Fruit fly (Drosophila melanogaster) whole organism, wandering third instar larva: ENCODE data around the gene Cypl.

Experiments
- Abd-B ChIP-seq: fragments of >200 bp; optimal IDR thresholded peaks from 2 replicates; lab custom pipeline; 2017; ENCODE audit warnings: missing biosample characterization, missing genetic modification characterization
- CG32264 ChIP-seq: fragments of 200-800 bp; sonication (Bioruptor generic); optimal IDR thresholded peaks from 2 replicates; lab custom pipeline; 2016; ENCODE audit warnings: missing biosample characterization, missing genetic modification characterization
- CG9705 ChIP-seq: fragments of 200-800 bp; sonication (Bioruptor generic); optimal IDR thresholded peaks from 2 replicates; lab custom pipeline; 2018; ENCODE audit warnings: missing biosample characterization, mild to moderate bottlenecking, missing genetic modification characterization
- CrebA ChIP-seq: fragments of 200-800 bp; sonication (Bioruptor generic); optimal IDR thresholded peaks from 2 replicates; lab custom pipeline; 2016; ENCODE audit warnings: missing biosample characterization, mild to moderate bottlenecking, missing genetic modification characterization, borderline replicate concordance
- Dfd ChIP-seq: fragments of >200 bp; optimal IDR thresholded peaks from 2 replicates; lab custom pipeline; 2017; ENCODE audit warnings: missing biosample characterization, missing genetic modification characterization
- Dif ChIP-seq: fragments of 200-275, 200-300 bp; sonication (Bioruptor generic); optimal IDR thresholded peaks from 2 replicates; lab custom pipeline; 2018; ENCODE audit warnings: missing biosample characterization, missing genetic modification characterization; ENCODE audit not compliant: partially characterized antibody
- GATAd ChIP-seq: sonication (Bioruptor generic); optimal IDR thresholded peaks from 2 replicates; lab custom pipeline; 2016; ENCODE audit warnings: missing biosample characterization, missing genetic modification characterization
- HLH106 ChIP-seq: fragments of 200-800 bp; optimal IDR thresholded peaks from 3 replicates; lab custom pipeline; 2019; ENCODE audit warnings: missing biosample characterization, mild to moderate bottlenecking, missing genetic modification characterization, moderate library complexity
- Hnf4 ChIP-seq: fragments of 200-800 bp; sonication (Bioruptor generic); optimal IDR thresholded peaks from 2 replicates; lab custom pipeline; 2016; ENCODE audit warnings: missing biosample characterization, mild to moderate bottlenecking, missing genetic modification characterization
- Hr78 ChIP-seq: fragments of >200 bp; optimal IDR thresholded peaks from 2 replicates; lab custom pipeline; 2017; ENCODE audit warnings: missing biosample characterization, missing genetic modification characterization
- Hr83 ChIP-seq: fragments of 200-300 bp; sonication (Bioruptor generic); optimal IDR thresholded peaks from 2 replicates; lab custom pipeline; 2016; ENCODE audit warnings: missing biosample characterization, mild to moderate bottlenecking, missing genetic modification characterization, moderate library complexity; ENCODE audit not compliant: poor library complexity, severe bottlenecking
- Jra ChIP-seq: sonication (Bioruptor generic); optimal IDR thresholded peaks from 2 replicates; lab custom pipeline; 2016; ENCODE audit warnings: missing biosample characterization, missing genetic modification characterization
- Mio ChIP-seq: sonication (Bioruptor generic); optimal IDR thresholded peaks from 2 replicates; lab custom pipeline; 2016; ENCODE audit warnings: missing biosample characterization, missing genetic modification characterization
- Myc ChIP-seq: fragments of >200 bp; optimal IDR thresholded peaks from 2 replicates; lab custom pipeline; 2017
- N ChIP-seq: fragments of >200 bp; optimal IDR thresholded peaks from 2 replicates; lab custom pipeline; 2018; ENCODE audit warnings: missing biosample characterization, missing external identifiers, missing genetic modification characterization
- OdsH ChIP-seq: fragments of 200-800 bp; sonication (Bioruptor generic); optimal IDR thresholded peaks from 2 replicates; lab custom pipeline; 2016; ENCODE audit warnings: missing biosample characterization, mild to moderate bottlenecking, missing genetic modification characterization
- Rel ChIP-seq, 2 experiments: fragments of 200-800 bp; sonication (Bioruptor generic) in 1 of 2; optimal IDR thresholded peaks; 2 replicates in 1 of 2; 3 replicates in 1 of 2; lab custom pipeline; 2016 to 2019; ENCODE audit warnings: mild to moderate bottlenecking in 2 of 2, missing biosample characterization in 2 of 2, missing genetic modification characterization in 2 of 2, moderate library complexity in 1 of 2
- Sp1 ChIP-seq: fragments of 200-800 bp; sonication (Bioruptor generic); optimal IDR thresholded peaks from 3 replicates; lab custom pipeline; 2019; ENCODE audit warnings: missing biosample characterization, mild to moderate bottlenecking, missing genetic modification characterization, moderate library complexity
- Vsx2 ChIP-seq: fragments of 200-300, 225-300 bp; sonication (Bioruptor generic); optimal IDR thresholded peaks from 2 replicates; lab custom pipeline; 2018; ENCODE audit warnings: missing biosample characterization, missing genetic modification characterization; ENCODE audit not compliant: partially characterized antibody
- br ChIP-seq: fragments of 200-800 bp; sonication (Bioruptor generic); optimal IDR thresholded peaks from 2 replicates; lab custom pipeline; 2016; ENCODE audit warnings: missing biosample characterization, missing genetic modification characterization
- brk ChIP-seq: fragments of 200-800 bp; sonication (Bioruptor generic); optimal IDR thresholded peaks from 2 replicates; lab custom pipeline; 2016; ENCODE audit warnings: missing biosample characterization, mild to moderate bottlenecking, missing genetic modification characterization
- dl ChIP-seq, 2 experiments: fragments of 175-275, 200-275 bp in 1 of 2; fragments of 200-275 bp in 1 of 2; sonication (Bioruptor generic); optimal IDR thresholded peaks; lab custom pipeline; 2018; ENCODE audit warnings: mild to moderate bottlenecking in 2 of 2, missing biosample characterization in 2 of 2, missing genetic modification characterization in 2 of 2, moderate library complexity in 2 of 2; ENCODE audit not compliant: partially characterized antibody in 2 of 2, insufficient read depth in 1 of 2
- dmrt93B ChIP-seq: fragments of 200-800 bp; sonication (Bioruptor generic); optimal IDR thresholded peaks from 2 replicates; lab custom pipeline; 2018; ENCODE audit warnings: missing biosample characterization, mild to moderate bottlenecking, missing genetic modification characterization
- dsf ChIP-seq: sonication (Bioruptor generic); optimal IDR thresholded peaks from 2 replicates; lab custom pipeline; 2016; ENCODE audit warnings: missing biosample characterization, missing genetic modification characterization, borderline replicate concordance
- ey ChIP-seq: fragments of 200-800 bp; sonication (Bioruptor generic); optimal IDR thresholded peaks from 2 replicates; lab custom pipeline; 2016; ENCODE audit warnings: missing biosample characterization, missing genetic modification characterization
- foxo ChIP-seq, 2 experiments: fragments of 200-800 bp; sonication (Bioruptor generic); optimal IDR thresholded peaks; 2 replicates in 1 of 2; 3 replicates in 1 of 2; lab custom pipeline; 2016 to 2017; ENCODE audit warnings: missing biosample characterization in 2 of 2, missing genetic modification characterization in 2 of 2
- fru ChIP-seq: fragments of 200-800 bp; sonication (Bioruptor generic); optimal IDR thresholded peaks from 3 replicates; lab custom pipeline; 2016; ENCODE audit warnings: missing biosample characterization, mild to moderate bottlenecking, missing genetic modification characterization
- h ChIP-seq: fragments of 200-800 bp; sonication (Bioruptor generic); optimal IDR thresholded peaks from 3 replicates; lab custom pipeline; 2016; ENCODE audit warnings: missing biosample characterization, mild to moderate bottlenecking, missing genetic modification characterization
- jim ChIP-seq: fragments of 175-275, 200-325 bp; sonication (Bioruptor generic); optimal IDR thresholded peaks from 2 replicates; lab custom pipeline; 2016; ENCODE audit warnings: missing biosample characterization, mild to moderate bottlenecking, missing genetic modification characterization
- lola ChIP-seq: fragments of >200 bp; optimal IDR thresholded peaks from 2 replicates; lab custom pipeline; 2017; ENCODE audit warnings: missing biosample characterization, missing genetic modification characterization
- pan ChIP-seq: fragments of >200 bp; optimal IDR thresholded peaks from 2 replicates; lab custom pipeline; 2017
- psq ChIP-seq: fragments of 200-800 bp; sonication (Bioruptor generic); optimal IDR thresholded peaks from 3 replicates; lab custom pipeline; 2017; ENCODE audit warnings: missing biosample characterization, mild to moderate bottlenecking, missing genetic modification characterization, moderate library complexity
- rgr ChIP-seq: fragments of 200-800 bp; sonication (Bioruptor generic); optimal IDR thresholded peaks from 3 replicates; lab custom pipeline; 2016; ENCODE audit warnings: missing biosample characterization, mild to moderate bottlenecking, missing genetic modification characterization
- sage ChIP-seq: fragments of 200-800 bp; sonication (Bioruptor generic); optimal IDR thresholded peaks from 2 replicates; lab custom pipeline; 2016; ENCODE audit warnings: missing biosample characterization, mild to moderate bottlenecking, missing genetic modification characterization
- sv ChIP-seq: fragments of 200-800 bp; sonication (Bioruptor generic); optimal IDR thresholded peaks from 3 replicates; lab custom pipeline; 2016; ENCODE audit warnings: missing biosample characterization, missing genetic modification characterization
- tai ChIP-seq: sonication (Bioruptor generic); optimal IDR thresholded peaks from 2 replicates; lab custom pipeline; 2016; ENCODE audit warnings: missing biosample characterization, missing genetic modification characterization
- usp ChIP-seq: fragments of >200 bp; optimal IDR thresholded peaks from 2 replicates; lab custom pipeline; 2017; ENCODE audit warnings: missing biosample characterization, missing genetic modification characterization
- woc ChIP-seq: sonication (Bioruptor generic); optimal IDR thresholded peaks from 2 replicates; lab custom pipeline; 2016; ENCODE audit warnings: missing biosample characterization, mild to moderate bottlenecking, missing genetic modification characterization

The Cypl gene

dm6 chr3L:555326-555725 lies 12.6 kb upstream of the Cypl start:
- no peak for TF ChIP-seq fru (GFP tag; lab: Kevin White, UChicago)
- TF ChIP-seq, all 38 proteins: peak for 0

- TF ChIP-seq fru (GFP tag; lab: Kevin White, UChicago): peak; percentile 41
- no peak for TF ChIP-seq CrebA (GFP tag; lab: Kevin White, UChicago)
- no peak for TF ChIP-seq sage (GFP tag; lab: Kevin White, UChicago)
- no peak for TF ChIP-seq Jra (GFP tag; lab: Kevin White, UChicago)
- TF ChIP-seq Sp1 (GFP tag; lab: Kevin White, UChicago): peak; percentile 0
- TF ChIP-seq pan (lab: Kevin White, UChicago): no peak
- TF ChIP-seq lola (GFP tag; lab: Kevin White, UChicago): no peak
- no peak for TF ChIP-seq Dif
- TF ChIP-seq woc (GFP tag; lab: Kevin White, UChicago): no peak
- no peak for TF ChIP-seq Rel (GFP tag; optimal IDR thresholded peaks at IDR 0.05; lab: Kevin White, UChicago)
- TF ChIP-seq Rel (tag; optimal IDR thresholded peaks at IDR 0.05; lab: Kevin White, UChicago): no peak
- TF ChIP-seq Vsx2 (GFP tag; lab: Kevin White, UChicago): no peak
- TF ChIP-seq Hr83 (GFP tag; lab: Kevin White, UChicago): no peak
- no peak for TF ChIP-seq dmrt93B (GFP tag; lab: Kevin White, UChicago)
- TF ChIP-seq jim (GFP tag; lab: Kevin White, UChicago): no peak
- TF ChIP-seq usp (GFP tag; lab: Kevin White, UChicago): no peak
- TF ChIP-seq dsf: no peak
- TF ChIP-seq GATAd (GFP tag; lab: Kevin White, UChicago): no peak
- no peak for TF ChIP-seq N (GFP tag; lab: Kevin White, UChicago)
- TF ChIP-seq OdsH (GFP tag; lab: Kevin White, UChicago): no peak
- TF ChIP-seq dl (GFP tag; optimal IDR thresholded peaks at IDR 0.05; lab: Kevin White, UChicago; ENCODE audit: insufficient read depth in 1 of 2, partially characterized antibody in 2 of 2): no peak
- TF ChIP-seq h (GFP tag; lab: Kevin White, UChicago): peak; percentile 30
- TF ChIP-seq HLH106: peak; percentile 35
- no peak for TF ChIP-seq tai
- no peak for TF ChIP-seq CG32264 (GFP tag; lab: Kevin White, UChicago)
- TF ChIP-seq CG9705: no peak
- no peak for TF ChIP-seq Myc (lab: Kevin White, UChicago)
- TF ChIP-seq Abd-B (GFP tag; lab: Kevin White, UChicago): no peak
- no peak for TF ChIP-seq Hr78
- TF ChIP-seq ey (GFP tag; lab: Kevin White, UChicago): peak; percentile 21
- peak in 1 of 2 experiments; percentile 59 for TF ChIP-seq foxo (GFP tag; optimal IDR thresholded peaks at IDR 0.05; lab: Kevin White, UChicago)
- TF ChIP-seq sv (GFP tag; lab: Kevin White, UChicago): peak; percentile 28
- no peak for TF ChIP-seq psq
- TF ChIP-seq Mio (GFP tag; lab: Kevin White, UChicago): no peak
- TF ChIP-seq brk (GFP tag; lab: Kevin White, UChicago): no peak
- peak; percentile 19 for TF ChIP-seq rgr (GFP tag; lab: Kevin White, UChicago)
- no peak for TF ChIP-seq Dfd (GFP tag; lab: Kevin White, UChicago)
- TF ChIP-seq br: no peak
- TF ChIP-seq Hnf4 (GFP tag; lab: Kevin White, UChicago): peak; percentile 30
- TF ChIP-seq, all 38 proteins: peak for 9
These were observed 11.8 kb upstream of the Cypl start for dm6 chr3L:554577-554976.

dm6 chr3L:552950-553349 lies 10.2 kb upstream of the Cypl start:
- TF ChIP-seq CG9705 (peak; percentile 66), ey (GFP tag; lab: Kevin White, UChicago) (peak; percentile 93), Vsx2 (GFP tag; lab: Kevin White, UChicago) (no peak), Dfd (GFP tag; lab: Kevin White, UChicago) (no peak), dmrt93B (GFP tag; lab: Kevin White, UChicago) (peak; percentile 80), Myc (lab: Kevin White, UChicago) (no peak), Abd-B (GFP tag; lab: Kevin White, UChicago) (no peak), tai (peak; percentile 87), psq (peak; percentile 84), sage (GFP tag; lab: Kevin White, UChicago) (peak; percentile 83), Hnf4 (GFP tag; lab: Kevin White, UChicago) (peak; percentile 93), Sp1 (GFP tag; lab: Kevin White, UChicago) (peak; percentile 91), woc (GFP tag; lab: Kevin White, UChicago) (peak; percentile 85), Rel (GFP tag; optimal IDR thresholded peaks at IDR 0.05; lab: Kevin White, UChicago) (peak; percentile 44), Rel (tag; optimal IDR thresholded peaks at IDR 0.05; lab: Kevin White, UChicago) (peak; percentile 71), brk (GFP tag; lab: Kevin White, UChicago) (peak; percentile 66), OdsH (GFP tag; lab: Kevin White, UChicago) (peak; percentile 89), GATAd (GFP tag; lab: Kevin White, UChicago) (peak; percentile 50), foxo (GFP tag; optimal IDR thresholded peaks at IDR 0.05; lab: Kevin White, UChicago) (peak; percentile 77 to 93), lola (GFP tag; lab: Kevin White, UChicago) (no peak), dl (GFP tag; optimal IDR thresholded peaks at IDR 0.05; lab: Kevin White, UChicago; ENCODE audit: insufficient read depth in 1 of 2, partially characterized antibody in 2 of 2) (no peak), rgr (GFP tag; lab: Kevin White, UChicago) (peak; percentile 94), CG32264 (GFP tag; lab: Kevin White, UChicago) (peak; percentile 85), Hr78 (no peak), HLH106 (peak; percentile 90), usp (GFP tag; lab: Kevin White, UChicago) (no peak), N (GFP tag; lab: Kevin White, UChicago) (no peak), CrebA (GFP tag; lab: Kevin White, UChicago) (peak; percentile 71), sv (GFP tag; lab: Kevin White, UChicago) (peak; percentile 49), dsf (no peak), Mio (GFP tag; lab: Kevin White, UChicago) (peak; percentile 53), Hr83 (GFP tag; lab: Kevin White, UChicago) (peak; percentile 66), pan (lab: Kevin White, UChicago) (no peak), h (GFP tag; lab: Kevin White, UChicago) (peak; percentile 95), br (peak; percentile 94), Dif (no peak), jim (GFP tag; lab: Kevin White, UChicago) (peak; percentile 51), fru (GFP tag; lab: Kevin White, UChicago) (peak; percentile 92), Jra (GFP tag; lab: Kevin White, UChicago) (peak; percentile 85)
- TF ChIP-seq, all 38 proteins: peak for 26
